Worm (Caenorhabditis elegans) whole organism, L1 larva: ENCODE data around the gene lgc-6.
A peak's percentile ranks its signal among the peaks of the same experiment; 100 is the strongest.

ENCODE experiments used
- C04F5.9 ChIP-seq: sonication (generic microtip); optimal IDR thresholded peaks from 2 replicates; lab custom pipeline; 2016; ENCODE audit warnings: missing genetic modification characterization, missing compliant biosample characterization
- C16A3.4 ChIP-seq: fragments of 150-350 bp; optimal IDR thresholded peaks from 2 replicates; lab custom pipeline; 2014; ENCODE audit warnings: missing biosample characterization, missing genetic modification characterization
- C34B4.2 ChIP-seq: sonication (generic microtip); optimal IDR thresholded peaks from 2 replicates; lab custom pipeline; 2017; ENCODE audit warnings: mild to moderate bottlenecking, missing genetic modification characterization, missing compliant biosample characterization
- ama-1 ChIP-seq: fragments of 150-350 bp; optimal IDR thresholded peaks from 2 replicates; lab custom pipeline; 2014
- blmp-1 ChIP-seq: fragments of 150-350 bp; optimal IDR thresholded peaks from 2 replicates; lab custom pipeline; 2014; ENCODE audit warnings: missing biosample characterization, missing genetic modification characterization
- ceh-8 ChIP-seq: fragments of 200-800 bp; sonication (Bioruptor generic); optimal IDR thresholded peaks from 2 replicates; lab custom pipeline; 2018; ENCODE audit warnings: mild to moderate bottlenecking, missing genetic modification characterization, moderate library complexity, missing compliant biosample characterization
- ceh-88 ChIP-seq: fragments of 200-800 bp; sonication (Bioruptor generic); IDR thresholded peaks from 2 replicates; pipeline ENCODE4 v1.3.6; 2022; ENCODE audit warnings: missing genetic modification characterization, missing compliant biosample characterization
- ceh-90 ChIP-seq: sonication (generic microtip); optimal IDR thresholded peaks from 2 replicates; lab custom pipeline; 2016; ENCODE audit warnings: missing genetic modification characterization, missing compliant biosample characterization
- dsc-1 ChIP-seq: sonication (generic microtip); optimal IDR thresholded peaks from 2 replicates; lab custom pipeline; 2016; ENCODE audit warnings: mild to moderate bottlenecking, missing genetic modification characterization, missing compliant biosample characterization
- efl-1 ChIP-seq, 4 experiments: fragments of 150-350 bp; optimal IDR thresholded peaks in 3 of 4; peaks in 1 of 4; 1 replicate in 1 of 4; 2 replicates in 3 of 4; lab custom pipeline; 2014; ENCODE audit warnings: missing biosample characterization in 2 of 4, missing genetic modification characterization in 2 of 4, missing genetic modification reagents in 2 of 4
- egl-13 ChIP-seq: sonication (generic microtip); optimal IDR thresholded peaks from 2 replicates; lab custom pipeline; 2016; ENCODE audit warnings: missing genotype, missing genetic modification reagents, missing genetic modification characterization, missing compliant biosample characterization
- elt-2 ChIP-seq: sonication (generic microtip); optimal IDR thresholded peaks from 2 replicates; lab custom pipeline; 2016; ENCODE audit warnings: missing genetic modification characterization, mild to moderate bottlenecking, inconsistent platforms, missing compliant biosample characterization, missing genetic modification reagents
- ets-5 ChIP-seq: fragments of 200-800 bp; sonication (Bioruptor generic); IDR thresholded peaks from 2 replicates; pipeline ENCODE4 v1.3.6; 2022; ENCODE audit warnings: missing genetic modification characterization, missing compliant biosample characterization
- fkh-10 ChIP-seq: sonication (generic microtip); optimal IDR thresholded peaks from 2 replicates; lab custom pipeline; 2017; ENCODE audit warnings: missing biosample characterization, missing genetic modification reagents, missing genetic modification characterization
- fos-1 ChIP-seq: fragments of 150-350 bp; optimal IDR thresholded peaks from 2 replicates; lab custom pipeline; 2014; ENCODE audit warnings: missing biosample characterization, missing genetic modification characterization
- hlh-4 ChIP-seq: sonication (generic microtip); optimal IDR thresholded peaks from 2 replicates; lab custom pipeline; 2016; ENCODE audit warnings: mild to moderate bottlenecking, missing genetic modification characterization, missing compliant biosample characterization
- hpl-2 ChIP-seq: fragments of 150-350 bp; optimal IDR thresholded peaks from 2 replicates; lab custom pipeline; 2014; ENCODE audit warnings: missing biosample characterization, missing genetic modification reagents, missing genetic modification characterization
- jun-1 ChIP-seq: fragments of 150-350 bp; optimal IDR thresholded peaks from 2 replicates; lab custom pipeline; 2014; ENCODE audit warnings: missing biosample characterization, missing genetic modification reagents, missing genetic modification characterization
- lin-13 ChIP-seq: fragments of 150-350 bp; optimal IDR thresholded peaks from 2 replicates; lab custom pipeline; 2014; ENCODE audit warnings: missing biosample characterization, missing genetic modification reagents, missing genetic modification characterization
- lin-14 ChIP-seq: fragments of 200-800 bp; sonication (Bioruptor generic); optimal IDR thresholded peaks from 2 replicates; lab custom pipeline; 2018; ENCODE audit warnings: mild to moderate bottlenecking, missing genetic modification characterization, moderate library complexity, missing compliant biosample characterization
- lin-39 ChIP-seq: fragments of 150-350 bp; optimal IDR thresholded peaks from 2 replicates; lab custom pipeline; 2014; ENCODE audit warnings: missing biosample characterization, missing genetic modification reagents, missing genetic modification characterization
- lir-3 ChIP-seq: sonication (generic microtip); optimal IDR thresholded peaks from 2 replicates; lab custom pipeline; 2016; ENCODE audit warnings: mild to moderate bottlenecking, missing genetic modification characterization, moderate library complexity, missing compliant biosample characterization; ENCODE audit not compliant: poor library complexity
- lsy-2 ChIP-seq, 2 experiments: fragments of 150-350 bp; optimal IDR thresholded peaks; 2 replicates each; lab custom pipeline; 2014; ENCODE audit warnings: missing biosample characterization in 2 of 2, missing genetic modification characterization in 2 of 2
- mab-9 ChIP-seq: fragments of 200-800 bp; sonication (Bioruptor generic); IDR thresholded peaks from 2 replicates; pipeline ENCODE4 v1.3.6; 2022; ENCODE audit warnings: missing genetic modification reagents, missing genetic modification characterization, missing compliant biosample characterization
- mef-2 ChIP-seq: fragments of 150-350 bp; optimal IDR thresholded peaks from 2 replicates; lab custom pipeline; 2014; ENCODE audit warnings: missing biosample characterization, missing genetic modification characterization
- nhr-11 ChIP-seq: fragments of 150-350 bp; optimal IDR thresholded peaks from 2 replicates; lab custom pipeline; 2014; ENCODE audit warnings: missing biosample characterization, missing genetic modification characterization
- nhr-237 ChIP-seq: fragments of 150-350 bp; optimal IDR thresholded peaks from 2 replicates; lab custom pipeline; 2014; ENCODE audit warnings: missing biosample characterization, missing genetic modification characterization
- nhr-28 ChIP-seq: fragments of 150-350 bp; optimal IDR thresholded peaks from 2 replicates; lab custom pipeline; 2014; ENCODE audit warnings: missing biosample characterization, missing genetic modification characterization
- nhr-71 ChIP-seq: sonication (generic microtip); optimal IDR thresholded peaks from 2 replicates; lab custom pipeline; 2016; ENCODE audit warnings: mild to moderate bottlenecking, missing genetic modification characterization, moderate library complexity, missing compliant biosample characterization
- nhr-76 ChIP-seq: sonication (generic microtip); optimal IDR thresholded peaks from 2 replicates; lab custom pipeline; 2017; ENCODE audit warnings: missing biosample characterization, missing genetic modification characterization
- nhr-77 ChIP-seq: fragments of 150-350 bp; optimal IDR thresholded peaks from 2 replicates; lab custom pipeline; 2014; ENCODE audit warnings: missing biosample characterization, missing genetic modification characterization
- nhr-84 ChIP-seq: sonication (generic microtip); optimal IDR thresholded peaks from 2 replicates; lab custom pipeline; 2017; ENCODE audit warnings: missing biosample characterization, missing genetic modification characterization
- nhr-85 ChIP-seq: sonication (generic microtip); peaks from one replicate; lab custom pipeline; 2016; ENCODE audit warnings: missing genetic modification characterization, inconsistent platforms, missing compliant biosample characterization
- rnt-1 ChIP-seq: sonication (generic microtip); optimal IDR thresholded peaks from 2 replicates; lab custom pipeline; 2016; ENCODE audit warnings: mild to moderate bottlenecking, missing genetic modification characterization, moderate library complexity, missing compliant biosample characterization
- snu-23 ChIP-seq: sonication (generic microtip); optimal IDR thresholded peaks from 2 replicates; lab custom pipeline; 2016; ENCODE audit warnings: missing genetic modification characterization, missing compliant biosample characterization
- tbx-2 ChIP-seq: sonication (generic microtip); optimal IDR thresholded peaks from 2 replicates; lab custom pipeline; 2016; ENCODE audit warnings: missing genetic modification characterization, missing compliant biosample characterization
- vab-15 ChIP-seq: sonication (generic microtip); optimal IDR thresholded peaks from 2 replicates; lab custom pipeline; 2017; ENCODE audit warnings: missing genotype, mild to moderate bottlenecking, missing genetic modification characterization, missing compliant biosample characterization
- xbp-1 ChIP-seq: sonication (generic microtip); optimal IDR thresholded peaks from 2 replicates; lab custom pipeline; 2016; ENCODE audit warnings: missing genetic modification characterization, missing compliant biosample characterization
- ztf-11 ChIP-seq, 2 experiments: sonication (generic microtip); optimal IDR thresholded peaks; 2 replicates each; lab custom pipeline; 2016 to 2017; ENCODE audit warnings: missing genetic modification characterization in 2 of 2, missing biosample characterization in 1 of 2, missing compliant biosample characterization in 1 of 2

Gene lgc-6

DNA sequence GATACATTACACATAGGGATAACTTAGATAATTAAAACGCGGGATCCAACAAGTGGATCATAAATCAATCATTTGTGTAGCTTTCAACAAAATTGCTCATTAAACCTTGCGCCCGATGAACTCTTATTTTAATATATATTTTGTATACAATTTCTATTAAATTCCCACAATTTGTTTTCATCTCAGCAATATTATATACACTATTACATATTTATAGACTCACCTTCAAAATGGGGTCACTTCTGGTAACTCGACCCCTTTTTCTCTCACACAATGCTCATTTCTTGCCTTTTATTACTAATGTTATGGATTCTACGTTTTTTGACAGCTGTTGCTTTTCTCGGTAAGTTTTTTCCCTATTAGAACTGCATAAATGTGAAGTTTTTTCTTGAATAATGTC, at the start of gene lgc-6:
Gene lgc-6 (plus strand): TSS at position 301 of the 400 bp plus-strand sequence.
- no peak for TF ChIP-seq ceh-88
- TF ChIP-seq vab-15 (tag; lab: Kevin White, UChicago): no peak
- no peak for TF ChIP-seq nhr-237 (tag; lab: Kevin White, UChicago)
- TF ChIP-seq ceh-8 (GFP tag; lab: Kevin White, UChicago): no peak
- TF ChIP-seq xbp-1 (tag; lab: Kevin White, UChicago): no peak
- TF ChIP-seq rnt-1 (tag; lab: Kevin White, UChicago): no peak
- no peak for TF ChIP-seq ztf-11 (tag; optimal IDR thresholded peaks at IDR 0.05; lab: Kevin White, UChicago)
- no peak for TF ChIP-seq egl-13 (tag; lab: Kevin White, UChicago)
- TF ChIP-seq C16A3.4 (tag; lab: Kevin White, UChicago): no peak
- no peak for TF ChIP-seq nhr-28 (tag; lab: Kevin White, UChicago)
- no peak for TF ChIP-seq hpl-2 (GFP tag; lab: Kevin White, UChicago)
- no peak for TF ChIP-seq hlh-4
- TF ChIP-seq lin-13 (GFP tag; lab: Kevin White, UChicago): no peak
- no peak for TF ChIP-seq tbx-2
- TF ChIP-seq nhr-77 (tag; lab: Kevin White, UChicago): no peak
- no peak for TF ChIP-seq nhr-71 (tag; lab: Kevin White, UChicago)
- TF ChIP-seq mef-2 (tag; lab: Kevin White, UChicago): no peak

DNA sequence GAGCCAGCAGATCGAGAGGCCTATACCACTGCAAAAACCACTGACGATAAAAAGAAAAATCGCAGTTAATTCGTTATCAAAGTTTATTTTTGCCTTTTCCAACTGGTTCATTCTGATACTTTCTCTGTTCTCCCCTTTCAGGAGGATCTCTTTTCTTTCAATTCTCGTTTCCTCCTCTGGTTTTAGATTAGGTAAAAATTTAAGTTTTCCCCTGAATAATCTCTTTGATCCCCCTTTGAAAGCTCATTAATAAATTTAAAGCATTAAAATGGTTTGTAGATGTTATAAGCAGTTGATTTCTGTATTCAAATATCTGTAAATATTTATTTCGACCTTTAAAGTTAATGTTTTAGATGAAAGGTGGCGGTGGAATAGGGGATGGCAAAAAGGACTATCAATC, 48.5 kb upstream of the lgc-6 start, which contains the start of gene K07H8.2:
Gene K07H8.2 (plus strand): TSS at position 301 of the 400 bp plus-strand sequence.
- TF ChIP-seq tbx-2 (no peak), C04F5.9 (tag; lab: Kevin White, UChicago) (no peak), elt-2 (tag; lab: Kevin White, UChicago) (no peak), ama-1 (lab: Kevin White, UChicago) (no peak), blmp-1 (no peak), rnt-1 (tag; lab: Kevin White, UChicago) (no peak), snu-23 (GFP tag; lab: Kevin White, UChicago) (no peak), lin-14 (GFP tag; lab: Kevin White, UChicago) (no peak), nhr-11 (tag; lab: Kevin White, UChicago) (no peak), dsc-1 (tag; lab: Kevin White, UChicago) (no peak), lsy-2 (tag; optimal IDR thresholded peaks at IDR 0.05; lab: Kevin White, UChicago) (no peak), mab-9 (GFP tag; lab: Robert Waterston, UW) (no peak)

- no peak for TF ChIP-seq lin-39 (tag; lab: Kevin White, UChicago)
- no peak for TF ChIP-seq fos-1 (tag; lab: Kevin White, UChicago)
- no peak for TF ChIP-seq jun-1 (tag; lab: Kevin White, UChicago)
- no peak for TF ChIP-seq C34B4.2 (tag; lab: Kevin White, UChicago)
- no peak for TF ChIP-seq efl-1 (optimal IDR thresholded peaks at IDR 0.05; lab: Kevin White, UChicago)
- peak in 1 of 2 experiments; percentile 92 for TF ChIP-seq efl-1 (GFP tag; optimal IDR thresholded peaks at IDR 0.05 in 1 of 2; lab: Kevin White, UChicago)
These were observed 45.1 kb upstream of the lgc-6 start, which contains the start of gene tbce-1 for ce11 chrIV:8294650-8295049. Gene tbce-1 (plus strand): TSS chrIV:8294690.

DNA sequence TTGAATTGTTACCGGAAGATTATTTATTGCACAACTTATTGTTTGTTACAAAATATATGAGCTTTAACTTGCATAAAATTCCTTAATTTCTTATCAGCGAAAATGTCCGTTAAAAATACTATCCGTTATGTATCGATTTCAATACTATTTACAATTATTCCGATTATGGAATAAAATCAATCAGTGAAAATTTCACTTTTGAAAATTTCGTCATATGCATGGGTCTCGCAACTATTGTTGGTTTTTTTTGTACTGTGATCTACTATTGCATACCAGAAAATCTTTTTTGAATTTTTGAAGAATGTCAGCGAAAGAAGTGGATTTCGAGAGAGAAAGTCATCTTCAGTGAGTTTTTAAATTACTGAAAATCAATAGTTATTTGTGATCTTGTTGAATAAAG, 42.5 kb upstream of the lgc-6 start, which contains the start of gene nprl-3:
Gene nprl-3 (plus strand): TSS at position 301 of the 400 bp plus-strand sequence.
- TF ChIP-seq rnt-1 (tag; lab: Kevin White, UChicago) (no peak), fkh-10 (no peak), nhr-84 (tag; lab: Kevin White, UChicago) (no peak), nhr-85 (tag; lab: Kevin White, UChicago) (no peak), C16A3.4 (tag; lab: Kevin White, UChicago) (no peak), ceh-90 (tag; lab: Kevin White, UChicago) (no peak), lir-3 (tag; lab: Kevin White, UChicago) (no peak), ets-5 (GFP tag; lab: Robert Waterston, UW) (no peak), lsy-2 (tag; optimal IDR thresholded peaks at IDR 0.05; lab: Kevin White, UChicago) (no peak), elt-2 (tag; lab: Kevin White, UChicago) (no peak), blmp-1 (no peak), nhr-28 (tag; lab: Kevin White, UChicago) (no peak), nhr-76 (tag; lab: Kevin White, UChicago) (no peak), vab-15 (tag; lab: Kevin White, UChicago) (no peak)
